Worm (Caenorhabditis elegans) whole organism, L3 larva: ENCODE measurements around the gene kin-34.

Source experiments
- R02D3.7 ChIP-seq: fragments of 150-350 bp; optimal IDR thresholded peaks from 2 replicates; lab custom pipeline; 2014; ENCODE audit warnings: missing biosample characterization, missing genetic modification characterization
- ceh-16 ChIP-seq: sonication (generic microtip); optimal IDR thresholded peaks from 2 replicates; lab custom pipeline; 2017; ENCODE audit warnings: missing biosample characterization, missing genetic modification characterization
- elt-2 ChIP-seq: sonication (generic microtip); optimal IDR thresholded peaks from 2 replicates; lab custom pipeline; 2016; ENCODE audit warnings: missing genetic modification reagents, mild to moderate bottlenecking, missing genetic modification characterization, missing compliant biosample characterization
- eor-1 ChIP-seq, 2 experiments: fragments of 150-350 bp; optimal IDR thresholded peaks; 2 replicates each; lab custom pipeline; 2014 to 2018; ENCODE audit warnings: missing biosample characterization in 2 of 2, missing genetic modification characterization in 2 of 2
- hmg-11 ChIP-seq: sonication (generic microtip); optimal IDR thresholded peaks from 2 replicates; lab custom pipeline; 2016; ENCODE audit warnings: missing genetic modification characterization, missing compliant biosample characterization
- mdl-1 ChIP-seq: fragments of 150-350 bp; optimal IDR thresholded peaks from 2 replicates; lab custom pipeline; 2014; ENCODE audit warnings: missing biosample characterization, missing genetic modification characterization
- nhr-28 ChIP-seq: fragments of 150-350 bp; optimal IDR thresholded peaks from 2 replicates; lab custom pipeline; 2014; ENCODE audit warnings: missing biosample characterization, missing genetic modification characterization
- nhr-77 ChIP-seq: fragments of 150-350 bp; optimal IDR thresholded peaks from 2 replicates; lab custom pipeline; 2014; ENCODE audit warnings: missing biosample characterization, missing genetic modification characterization
- pqm-1 ChIP-seq: fragments of 150-350 bp; optimal IDR thresholded peaks from 2 replicates; lab custom pipeline; 2017; ENCODE audit warnings: missing biosample characterization, missing genetic modification characterization, inconsistent platforms
- sea-2 ChIP-seq: fragments of 150-350 bp; sonication (generic microtip); optimal IDR thresholded peaks from 4 replicates; lab custom pipeline; 2014; ENCODE audit warnings: missing biosample characterization, missing genetic modification reagents, missing genetic modification characterization
- ztf-11 ChIP-seq: fragments of 150-350 bp; optimal IDR thresholded peaks from 2 replicates; lab custom pipeline; 2014; ENCODE audit warnings: missing biosample characterization, missing genetic modification characterization
- ztf-4 ChIP-seq: fragments of 150-350 bp; optimal IDR thresholded peaks from 2 replicates; lab custom pipeline; 2014; ENCODE audit warnings: missing biosample characterization, missing genetic modification characterization

DNA sequence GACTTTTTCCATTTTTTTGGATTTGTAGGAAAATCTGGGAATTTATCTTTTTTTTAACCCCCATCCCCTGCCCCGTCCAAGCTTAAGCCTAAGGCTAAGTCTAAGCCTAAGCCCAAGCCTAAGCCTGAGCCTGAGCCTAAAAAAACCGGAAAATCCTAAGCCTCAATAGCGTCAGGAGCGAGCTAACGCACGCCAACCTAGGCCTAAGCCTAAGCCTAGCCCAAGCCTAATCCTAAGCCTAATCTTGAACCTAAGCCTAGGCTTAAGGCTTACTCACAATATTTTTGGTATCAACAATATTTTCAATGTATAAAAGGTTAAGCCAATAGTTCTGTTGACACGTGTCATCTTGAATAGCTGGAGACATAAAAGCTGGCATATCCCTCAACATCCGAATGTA lies 2.6 kb upstream of the kin-34 start:
- TF ChIP-seq mdl-1 (tag; lab: Kevin White, UChicago): no peak
- TF ChIP-seq nhr-28 (tag; lab: Kevin White, UChicago): no peak
- no peak for TF ChIP-seq ztf-11 (tag; lab: Kevin White, UChicago)
- no peak for TF ChIP-seq ztf-4 (tag; lab: Kevin White, UChicago)
- no peak for TF ChIP-seq elt-2 (tag; lab: Kevin White, UChicago)
- TF ChIP-seq hmg-11: no peak
- TF ChIP-seq pqm-1 (tag; lab: Kevin White, UChicago): no peak
- TF ChIP-seq R02D3.7 (tag; lab: Kevin White, UChicago): no peak
- no peak for TF ChIP-seq nhr-77 (tag; lab: Kevin White, UChicago)
- no peak for TF ChIP-seq ceh-16 (tag; lab: Kevin White, UChicago)
- no peak for TF ChIP-seq eor-1 (tag; optimal IDR thresholded peaks at IDR 0.05; lab: Kevin White, UChicago)
- TF ChIP-seq sea-2: no peak
